Fruit fly (Drosophila melanogaster): Measurements from ENCODE around the gene CG14416.

The CG14416 gene

DNA sequence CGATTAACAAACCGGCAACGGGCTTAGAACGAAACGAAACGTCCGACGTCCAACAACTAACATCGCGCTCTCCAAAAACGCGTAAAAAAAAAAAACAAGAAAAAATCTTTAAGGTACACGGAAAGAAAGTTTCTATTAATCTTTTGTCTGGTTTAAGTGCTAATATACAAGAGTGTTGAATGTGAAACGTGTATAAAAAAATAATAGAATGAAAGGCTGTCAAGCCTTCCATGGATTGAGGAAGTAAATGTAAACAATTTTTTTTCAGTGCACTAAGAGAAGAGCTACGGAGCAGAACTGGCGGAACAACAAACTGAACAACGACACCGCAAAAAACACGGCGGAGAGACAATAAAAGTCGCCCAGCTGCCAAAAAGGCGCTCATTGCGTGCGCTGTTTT, 47.1 kb upstream of the CG14416 start, which contains the start of gene CG3588 (continued):
- TF ChIP-seq CG1602 (GFP tag; optimal IDR thresholded peaks at IDR 0.05) = peak; percentile 55
- TF ChIP-seq CG10431 (GFP tag; optimal IDR thresholded peaks at IDR 0.05) = no peak
- peak; percentile 19 for TF ChIP-seq CG12104 (GFP tag; optimal IDR thresholded peaks at IDR 0.05)
- TF ChIP-seq Sry-β (GFP tag; optimal IDR thresholded peaks at IDR 0.05) = no peak
- TF ChIP-seq knrl (GFP tag; IDR thresholded peaks at IDR 0.05; ENCODE audit: partially characterized antibody) = no peak
- TF ChIP-seq lmd (GFP tag; IDR thresholded peaks at IDR 0.05) = peak; percentile 85
- TF ChIP-seq CG11085 (GFP tag; IDR thresholded peaks at IDR 0.05) = peak; percentile 57
- TF ChIP-seq CG31388 (GFP tag; optimal IDR thresholded peaks at IDR 0.05) = no peak
- peak; percentile 93 for TF ChIP-seq gro (GFP tag; optimal IDR thresholded peaks at IDR 0.05)
- peak; percentile 80 for TF ChIP-seq Aef1 (GFP tag; IDR thresholded peaks at IDR 0.05)
- peak; percentile 69 for TF ChIP-seq CG1647 (GFP tag; optimal IDR thresholded peaks at IDR 0.05)
- TF ChIP-seq Fer3 (tag; optimal IDR thresholded peaks at IDR 0.05) = peak; percentile 82
- peak; percentile 37 for TF ChIP-seq slou (GFP tag; optimal IDR thresholded peaks at IDR 0.05)
- TF ChIP-seq CG2202 (tag; optimal IDR thresholded peaks at IDR 0.05) = no peak
- peak; percentile 6 for TF ChIP-seq salm (tag; optimal IDR thresholded peaks at IDR 0.05)
- peak; percentile 66 for TF ChIP-seq fd3F (GFP tag; optimal IDR thresholded peaks at IDR 0.05)
- peak; percentile 78 for TF ChIP-seq CG18599 (GFP tag; optimal IDR thresholded peaks at IDR 0.05)
- TF ChIP-seq jigr1 (GFP tag; IDR thresholded peaks at IDR 0.05) = no peak
- TF ChIP-seq ewg (GFP tag; optimal IDR thresholded peaks at IDR 0.05) = no peak
- peak; percentile 22 for TF ChIP-seq shn (GFP tag; optimal IDR thresholded peaks at IDR 0.05)
- TF ChIP-seq CG34224 (GFP tag; IDR thresholded peaks at IDR 0.05; ENCODE audit: partially characterized antibody) = no peak
- peak; percentile 59 for TF ChIP-seq CG1233 (GFP tag; optimal IDR thresholded peaks at IDR 0.05)
- TF ChIP-seq vfl (GFP tag; optimal IDR thresholded peaks at IDR 0.05) = peak; percentile 66
- peak; percentile 32 for TF ChIP-seq tap (tag; optimal IDR thresholded peaks at IDR 0.05)
- TF ChIP-seq abd-A (tag; optimal IDR thresholded peaks at IDR 0.05) = peak; percentile 31
- peak; percentile 44 for TF ChIP-seq sug (tag; optimal IDR thresholded peaks at IDR 0.05)
- peak; percentile 62 for TF ChIP-seq pb (GFP tag; optimal IDR thresholded peaks at IDR 0.05)
- peak; percentile 52 for TF ChIP-seq CG2712 (tag; optimal IDR thresholded peaks at IDR 0.05)
- no peak for TF ChIP-seq Hr39 (optimal IDR thresholded peaks at IDR 0.05)
- peak; percentile 57 for TF ChIP-seq emc (GFP tag; optimal IDR thresholded peaks at IDR 0.05)
- TF ChIP-seq HmgZ (tag; optimal IDR thresholded peaks at IDR 0.05) = peak; percentile 50
- peak; percentile 85 for TF ChIP-seq her (GFP tag; optimal IDR thresholded peaks at IDR 0.05)
- no peak for TF ChIP-seq CG6813 (GFP tag; optimal IDR thresholded peaks at IDR 0.05)
- no peak for TF ChIP-seq Lpt (GFP tag; optimal IDR thresholded peaks at IDR 0.05)
- peak; percentile 21 for TF ChIP-seq CG3838 (GFP tag; optimal IDR thresholded peaks at IDR 0.05)
- TF ChIP-seq NFAT (GFP tag; IDR thresholded peaks at IDR 0.05) = peak; percentile 85
- TF ChIP-seq CG3163 (GFP tag; optimal IDR thresholded peaks at IDR 0.05) = peak; percentile 44
- no peak for TF ChIP-seq CG15696 (tag; optimal IDR thresholded peaks at IDR 0.05)
- TF ChIP-seq fu2 (GFP tag; optimal IDR thresholded peaks at IDR 0.05) = peak; percentile 66
- peak; percentile 77 for TF ChIP-seq Hsf (GFP tag; optimal IDR thresholded peaks at IDR 0.05)
- TF ChIP-seq zf30C (GFP tag; optimal IDR thresholded peaks at IDR 0.05) = no peak
- TF ChIP-seq CG13424 (tag; optimal IDR thresholded peaks at IDR 0.05) = peak; percentile 67
- peak; percentile 77 for TF ChIP-seq E2f1 (GFP tag; IDR thresholded peaks at IDR 0.05)
- TF ChIP-seq sr (GFP tag; IDR thresholded peaks at IDR 0.05) = 0 out of 3 replicates have a peak, but pooled peaks have one; percentile 14
- TF ChIP-seq ATbp (GFP tag; optimal IDR thresholded peaks at IDR 0.05) = peak; percentile 33
- peak; percentile 35 for TF ChIP-seq CrebB (tag; optimal IDR thresholded peaks at IDR 0.05)
- TF ChIP-seq tio (GFP tag; optimal IDR thresholded peaks at IDR 0.05) = peak; percentile 47
- peak; percentile 84 for TF ChIP-seq rib (GFP tag; IDR thresholded peaks at IDR 0.05)
- TF ChIP-seq gsb-n (tag; optimal IDR thresholded peaks at IDR 0.05) = no peak
- TF ChIP-seq CG11560 (tag; IDR thresholded peaks at IDR 0.05) = peak; percentile 57; the same call in 1 of the 3 replicates
- TF ChIP-seq CG3065 (GFP tag; optimal IDR thresholded peaks at IDR 0.05) = no peak
- TF ChIP-seq CHES-1-like (GFP tag; optimal IDR thresholded peaks at IDR 0.05) = peak; percentile 74
